Fruit fly (Drosophila melanogaster): ENCODE measurements around the gene Nhe1.

dm6 chr2L:135383-136130 is 29.0 kb upstream of the Nhe1 start:
- TF ChIP-seq CG32264 (GFP tag; optimal IDR thresholded peaks at IDR 0.05) (no peak), psq (GFP tag; optimal IDR thresholded peaks at IDR 0.05) (no peak), jim (GFP tag; optimal IDR thresholded peaks at IDR 0.05) (no peak), foxo (GFP tag; optimal IDR thresholded peaks at IDR 0.05) (no peak), usp (GFP tag; optimal IDR thresholded peaks at IDR 0.05) (no peak), CG9705 (GFP tag; optimal IDR thresholded peaks at IDR 0.05) (no peak), woc (GFP tag; optimal IDR thresholded peaks at IDR 0.05) (no peak)
